Fruit fly (Drosophila melanogaster) S2 (cell line): ENCODE data around the gene fw.

Experiments
- CG8478 ChIP-seq: fragments of >200 bp; optimal IDR thresholded peaks from 2 replicates; lab custom pipeline; 2018
- CTCF ChIP-seq, 2 experiments: fragments of >200 bp; optimal IDR thresholded peaks; 2 replicates each; lab custom pipeline; 2018

- no peak for TF ChIP-seq CG8478 (lab: Kevin White, UChicago)
- no peak for TF ChIP-seq CTCF (optimal IDR thresholded peaks at IDR 0.05; lab: Kevin White, UChicago)
These were observed 18.7 kb downstream of the fw start, which contains the start of gene cac for dm6 chrX:11984987-11985386.
